Worm (Caenorhabditis elegans) whole organism, early embryonic: ENCODE measurements around the gene mrpl-2.

Source experiments
- aly-1 ChIP-seq: sonication (generic microtip); optimal IDR thresholded peaks from 2 replicates; lab custom pipeline; 2016; ENCODE audit warnings: missing genetic modification characterization, missing compliant biosample characterization
- ama-1 ChIP-seq: fragments of 150-350 bp; optimal IDR thresholded peaks from 2 replicates; lab custom pipeline; 2014
- ceh-13 ChIP-seq: fragments of 200-800 bp; sonication (Bioruptor generic); optimal IDR thresholded peaks from 2 replicates; lab custom pipeline; 2018; ENCODE audit warnings: mild to moderate bottlenecking, missing genetic modification characterization, missing compliant biosample characterization
- ceh-36 ChIP-seq: sonication (generic microtip); optimal IDR thresholded peaks from 2 replicates; lab custom pipeline; 2016; ENCODE audit warnings: missing genetic modification characterization, inconsistent platforms, missing compliant biosample characterization
- ets-7 ChIP-seq: sonication (generic microtip); optimal IDR thresholded peaks from 2 replicates; lab custom pipeline; 2016; ENCODE audit warnings: missing genotype, missing genetic modification characterization, missing compliant biosample characterization
- flt-1 ChIP-seq: fragments of 200-800 bp; sonication (Bioruptor generic); IDR thresholded peaks from 2 replicates; pipeline ENCODE4 v1.3.6; 2022; ENCODE audit warnings: missing genetic modification characterization, missing compliant biosample characterization
- hmbx-1 ChIP-seq: sonication (generic microtip); optimal IDR thresholded peaks from 2 replicates; lab custom pipeline; 2016; ENCODE audit warnings: mild to moderate bottlenecking, missing genetic modification characterization, missing compliant biosample characterization
- pes-1 ChIP-seq: fragments of 200-800 bp; sonication (Bioruptor generic); IDR thresholded peaks from 2 replicates; pipeline ENCODE4 v1.3.6; 2022; ENCODE audit warnings: missing genetic modification reagents, missing genetic modification characterization, missing compliant biosample characterization
- scrt-1 ChIP-seq: fragments of 200-800 bp; sonication (Bioruptor generic); IDR thresholded peaks from 2 replicates; pipeline ENCODE4 v1.3.6; 2022; ENCODE audit warnings: missing genetic modification characterization, missing compliant biosample characterization
- sea-1 ChIP-seq: fragments of 200-800 bp; sonication (Bioruptor generic); conservative IDR thresholded peaks from 2 replicates; pipeline ENCODE4 v1.3.6; 2022; ENCODE audit warnings: missing genetic modification characterization, missing compliant biosample characterization
- tbx-11 ChIP-seq: fragments of 200-800 bp; sonication (Bioruptor generic); IDR thresholded peaks from 2 replicates; pipeline ENCODE4 v1.3.6; 2022; ENCODE audit warnings: missing genetic modification characterization, missing compliant biosample characterization
- tbx-37 ChIP-seq: fragments of 200-800 bp; sonication (Bioruptor generic); conservative IDR thresholded peaks from 2 replicates; pipeline ENCODE4 v1.3.6; 2022; ENCODE audit warnings: missing genetic modification reagents, missing genetic modification characterization, missing compliant biosample characterization
- tra-4 ChIP-seq: sonication (generic microtip); optimal IDR thresholded peaks from 2 replicates; lab custom pipeline; 2017; ENCODE audit warnings: missing genetic modification characterization, missing compliant biosample characterization

DNA sequence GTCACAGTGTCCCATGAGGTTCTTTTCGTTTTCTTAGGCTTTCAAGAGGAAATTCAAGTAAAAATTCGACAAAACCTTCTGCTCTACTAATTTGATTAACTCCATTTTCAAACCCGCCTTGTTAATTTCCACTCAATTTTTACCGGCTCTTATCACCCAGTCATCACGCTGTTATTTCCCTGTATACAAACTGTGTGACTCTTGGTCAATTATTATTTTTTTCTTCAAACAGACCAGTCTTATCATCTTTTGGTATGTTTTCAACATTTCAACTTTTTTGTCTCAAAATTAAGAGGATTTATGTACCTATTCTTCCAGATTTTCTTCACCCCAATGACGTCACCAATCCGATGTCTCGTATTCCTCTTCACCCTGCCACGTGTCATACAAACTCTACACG lies 5.4 kb downstream of the mrpl-2 start, which contains the start of gene ugt-52:
- TF ChIP-seq ama-1 (lab: Kevin White, UChicago) (no peak), hmbx-1 (no peak), pes-1 (GFP tag; lab: Robert Waterston, UW) (no peak), ceh-13 (GFP tag; lab: Kevin White, UChicago) (no peak), tbx-37 (GFP tag; lab: Robert Waterston, UW) (no peak), tra-4 (tag; lab: Kevin White, UChicago) (no peak), flt-1 (GFP tag; lab: Robert Waterston, UW) (no peak), aly-1 (tag; lab: Kevin White, UChicago) (no peak), tbx-11 (GFP tag; lab: Robert Waterston, UW) (no peak), ets-7 (tag; lab: Kevin White, UChicago) (no peak), sea-1 (GFP tag; lab: Robert Waterston, UW) (no peak), ceh-36 (no peak), scrt-1 (no peak)
